Worm (Caenorhabditis elegans): Measurements from ENCODE around the gene Y45F3A.9.

DNA sequence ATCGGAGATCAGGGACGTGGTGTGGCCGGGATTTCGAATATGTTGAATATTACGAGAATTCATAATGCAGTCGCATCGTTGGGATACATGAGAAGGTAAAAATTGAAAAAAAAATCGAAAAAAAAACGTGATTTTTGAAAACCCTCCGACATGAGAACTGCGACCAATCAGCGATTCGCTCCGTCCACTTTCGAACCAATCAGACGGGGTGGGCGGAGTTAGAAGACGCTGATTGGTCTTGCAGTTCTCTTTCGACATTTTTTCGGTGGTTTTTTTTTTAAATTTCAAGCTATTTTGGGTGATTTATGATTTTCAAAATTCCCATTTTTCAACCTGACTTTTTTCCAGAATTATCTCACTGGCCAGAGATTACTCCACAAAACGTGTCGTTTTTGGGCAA, 25.7 kb downstream of the Y45F3A.9 start:
- TF ChIP-seq nhr-67 (tag; optimal IDR thresholded peaks at IDR 0.05) (no peak), nhr-237 (tag; optimal IDR thresholded peaks at IDR 0.05) (no peak), nhr-23 (tag; optimal IDR thresholded peaks at IDR 0.05) (no peak), fos-1 (tag; optimal IDR thresholded peaks at IDR 0.05) (no peak), ceh-28 (tag; optimal IDR thresholded peaks at IDR 0.05) (no peak)

All from whole organism, L3 larva.